Fruit fly (Drosophila melanogaster): ENCODE measurements around the gene CG32536.

Gene CG32536

DNA sequence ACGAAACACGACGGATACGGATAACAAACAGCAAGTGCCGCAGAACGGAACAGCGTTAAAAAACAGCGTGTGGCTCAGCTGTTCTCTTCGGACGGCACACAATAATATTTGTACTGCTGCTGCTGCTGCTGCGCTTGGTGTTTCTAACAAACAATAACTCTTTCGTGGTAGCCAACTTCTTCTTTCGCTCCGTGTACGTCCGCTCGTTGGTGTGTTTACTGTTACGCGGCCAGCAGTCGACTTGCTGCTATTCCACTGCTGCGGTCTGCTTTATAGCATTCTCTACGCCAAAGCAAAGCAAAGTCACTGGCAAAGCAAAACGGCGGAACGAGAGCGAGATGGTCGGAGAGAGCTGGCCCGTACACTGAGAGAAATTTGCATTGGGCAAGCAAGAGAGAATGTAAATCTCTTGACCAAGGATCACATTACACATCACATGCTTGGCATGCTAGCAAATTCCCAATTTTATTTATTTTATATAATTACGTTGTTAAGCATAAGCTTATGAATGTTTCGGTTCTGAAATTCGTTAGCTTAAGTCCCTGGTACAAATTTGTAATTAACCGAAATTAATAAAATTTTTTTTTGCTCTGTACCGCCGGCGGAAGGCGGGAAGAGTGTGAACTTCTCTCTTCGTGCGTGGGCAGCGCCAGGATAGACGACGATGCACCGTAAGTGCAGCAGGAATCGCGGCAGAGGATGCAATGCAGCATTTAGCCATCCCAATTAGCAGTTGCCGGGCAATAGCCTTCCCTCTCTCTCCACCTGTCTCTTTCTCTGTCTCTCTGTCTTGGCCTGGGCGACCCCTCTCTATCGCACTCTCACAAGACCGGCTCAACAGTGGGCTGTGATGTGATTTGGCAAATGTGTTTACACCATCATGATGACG is 45.4 kb upstream of the CG32536 start, which contains the start of gene out (continued):
- peak; percentile 91 for TF ChIP-seq Fer3 (tag; optimal IDR thresholded peaks at IDR 0.05)
- no peak for TF ChIP-seq CG34224 (GFP tag; IDR thresholded peaks at IDR 0.05; ENCODE audit: partially characterized antibody)
- no peak for TF ChIP-seq CG14860 (GFP tag; IDR thresholded peaks at IDR 0.05; ENCODE audit: partially characterized antibody)
- peak; percentile 93 for TF ChIP-seq Max (GFP tag; optimal IDR thresholded peaks at IDR 0.05)
- peak; percentile 87 for TF ChIP-seq onecut (GFP tag; IDR thresholded peaks at IDR 0.05)
- TF ChIP-seq sim (GFP tag; IDR thresholded peaks at IDR 0.05), result peak; percentile 76
- peak; percentile 96 for TF ChIP-seq zfh1 (GFP tag; IDR thresholded peaks at IDR 0.05)
- TF ChIP-seq mirr (GFP tag; optimal IDR thresholded peaks at IDR 0.05), result peak; percentile 49
- peak; percentile 85 for TF ChIP-seq gro (GFP tag; optimal IDR thresholded peaks at IDR 0.05)
- TF ChIP-seq ttk (GFP tag; IDR thresholded peaks at IDR 0.05), result peak; percentile 94
- TF ChIP-seq CG32532 (GFP tag; IDR thresholded peaks at IDR 0.05), result peak; percentile 96
- TF ChIP-seq gsb (GFP tag; IDR thresholded peaks at IDR 0.05), result peak; percentile 91
- TF ChIP-seq B-H1 (GFP tag; IDR thresholded peaks at IDR 0.05), result peak; percentile 91
- no peak for TF ChIP-seq hkb (optimal IDR thresholded peaks at IDR 0.05)
- peak; percentile 96 for TF ChIP-seq hkb (GFP tag; IDR thresholded peaks at IDR 0.05)
- TF ChIP-seq Nf-YA (GFP tag; IDR thresholded peaks at IDR 0.05), result peak; percentile 87
- peak; percentile 90 for TF ChIP-seq CG17328 (GFP tag; IDR thresholded peaks at IDR 0.05)
- peak; percentile 94 for TF ChIP-seq esg (GFP tag; conservative IDR thresholded peaks at IDR 0.05)
- peak; percentile 97 for TF ChIP-seq gem (tag; optimal IDR thresholded peaks at IDR 0.05)
- peak; percentile 97 for TF ChIP-seq row (GFP tag; IDR thresholded peaks at IDR 0.05)
- TF ChIP-seq chinmo (GFP tag; IDR thresholded peaks at IDR 0.05; ENCODE audit: partially characterized antibody), result peak; percentile 89; the same call in 3 of the 4 replicates
- TF ChIP-seq Dip2 (GFP tag; IDR thresholded peaks at IDR 0.05), result peak; percentile 66
- peak; percentile 89 for TF ChIP-seq CG34376 (GFP tag; optimal IDR thresholded peaks at IDR 0.05)
- peak; percentile 86 for TF ChIP-seq D19B (GFP tag; optimal IDR thresholded peaks at IDR 0.05)
- no peak for TF ChIP-seq pan (optimal IDR thresholded peaks at IDR 0.05)
- TF ChIP-seq pan (GFP tag; optimal IDR thresholded peaks at IDR 0.05 in 1 of 2, IDR thresholded peaks at IDR 0.05 in 1 of 2), result peak in 1 of 2 experiments; percentile 95
- TF ChIP-seq CG14014 (GFP tag; IDR thresholded peaks at IDR 0.05), result peak; percentile 94
- TF ChIP-seq Dfd (GFP tag; optimal IDR thresholded peaks at IDR 0.05), result no peak
- TF ChIP-seq CG9609 (GFP tag; optimal IDR thresholded peaks at IDR 0.05), result peak; percentile 77
- TF ChIP-seq repo (GFP tag; optimal IDR thresholded peaks at IDR 0.05), result peak; percentile 63
- peak; percentile 91 for TF ChIP-seq kni (GFP tag; optimal IDR thresholded peaks at IDR 0.05)
- peak; percentile 95 for TF ChIP-seq Oli (tag; optimal IDR thresholded peaks at IDR 0.05)
- TF ChIP-seq CoRest (tag; optimal IDR thresholded peaks at IDR 0.05), result peak; percentile 96
- peak; percentile 96 for TF ChIP-seq CG9727 (GFP tag; optimal IDR thresholded peaks at IDR 0.05)
- peak; percentile 96 for TF ChIP-seq CG17829 (tag; optimal IDR thresholded peaks at IDR 0.05)
- TF ChIP-seq al (GFP tag; IDR thresholded peaks at IDR 0.05), result peak; percentile 90
- TF ChIP-seq nmo (GFP tag; optimal IDR thresholded peaks at IDR 0.05), result peak; percentile 97
- peak; percentile 89 for TF ChIP-seq CG5245 (GFP tag; optimal IDR thresholded peaks at IDR 0.05)
- TF ChIP-seq Sin3A (optimal IDR thresholded peaks at IDR 0.05), result no peak
- TF ChIP-seq CG13123 (GFP tag; optimal IDR thresholded peaks at IDR 0.05), result peak; percentile 77
- TF ChIP-seq CG14667 (GFP tag; IDR thresholded peaks at IDR 0.05), result peak; percentile 91
- no peak for TF ChIP-seq br (optimal IDR thresholded peaks at IDR 0.05)
- peak; percentile 88 for TF ChIP-seq sens-2 (GFP tag; IDR thresholded peaks at IDR 0.05)
- peak; percentile 84 for TF ChIP-seq lbe (GFP tag; optimal IDR thresholded peaks at IDR 0.05)
- peak; percentile 89 for TF ChIP-seq CG15011 (GFP tag; optimal IDR thresholded peaks at IDR 0.05)
- peak; percentile 94 for TF ChIP-seq CG11504 (tag; optimal IDR thresholded peaks at IDR 0.05)
- TF ChIP-seq Tbp (GFP tag; optimal IDR thresholded peaks at IDR 0.05), result no peak
- peak; percentile 97 for TF ChIP-seq sens (GFP tag)
- peak; percentile 95 for TF ChIP-seq CG8924 (tag; optimal IDR thresholded peaks at IDR 0.05)
- TF ChIP-seq H15 (GFP tag; IDR thresholded peaks at IDR 0.05), result peak; percentile 92
- peak; percentile 94 for TF ChIP-seq Mad (GFP tag; optimal IDR thresholded peaks at IDR 0.05)

All from whole organism, embryonic.